Fruit fly (Drosophila melanogaster): Measurements from ENCODE around the gene CG9360.

CG9360 gene

DNA sequence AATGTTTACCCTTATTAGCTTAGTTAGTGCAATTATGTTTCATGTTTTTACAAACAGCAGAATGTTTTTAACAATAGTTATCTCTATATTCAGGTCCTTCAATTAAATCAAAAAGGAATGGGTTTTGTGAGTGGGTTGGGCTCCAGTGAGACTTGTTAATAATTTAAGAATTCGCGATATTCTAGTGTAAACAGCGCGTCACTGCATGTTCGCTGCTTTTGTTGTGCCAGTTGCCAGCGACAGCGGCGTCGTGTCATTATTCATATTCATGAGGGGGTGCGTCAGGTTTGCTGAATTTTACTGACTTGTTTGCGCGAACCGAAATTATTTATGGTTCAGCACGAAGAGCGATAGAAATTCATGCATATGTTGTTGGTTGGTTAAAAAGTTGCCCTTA is 49.1 kb downstream of the CG9360 start, which contains the start of gene Amun (continued):
- TF ChIP-seq eg (GFP tag; IDR thresholded peaks at IDR 0.05) (peak; percentile 41), CG10631 (GFP tag; optimal IDR thresholded peaks at IDR 0.05) (peak; percentile 16), salr (GFP tag; optimal IDR thresholded peaks at IDR 0.05) (peak in 1 of 2 experiments; percentile 63)

DNA sequence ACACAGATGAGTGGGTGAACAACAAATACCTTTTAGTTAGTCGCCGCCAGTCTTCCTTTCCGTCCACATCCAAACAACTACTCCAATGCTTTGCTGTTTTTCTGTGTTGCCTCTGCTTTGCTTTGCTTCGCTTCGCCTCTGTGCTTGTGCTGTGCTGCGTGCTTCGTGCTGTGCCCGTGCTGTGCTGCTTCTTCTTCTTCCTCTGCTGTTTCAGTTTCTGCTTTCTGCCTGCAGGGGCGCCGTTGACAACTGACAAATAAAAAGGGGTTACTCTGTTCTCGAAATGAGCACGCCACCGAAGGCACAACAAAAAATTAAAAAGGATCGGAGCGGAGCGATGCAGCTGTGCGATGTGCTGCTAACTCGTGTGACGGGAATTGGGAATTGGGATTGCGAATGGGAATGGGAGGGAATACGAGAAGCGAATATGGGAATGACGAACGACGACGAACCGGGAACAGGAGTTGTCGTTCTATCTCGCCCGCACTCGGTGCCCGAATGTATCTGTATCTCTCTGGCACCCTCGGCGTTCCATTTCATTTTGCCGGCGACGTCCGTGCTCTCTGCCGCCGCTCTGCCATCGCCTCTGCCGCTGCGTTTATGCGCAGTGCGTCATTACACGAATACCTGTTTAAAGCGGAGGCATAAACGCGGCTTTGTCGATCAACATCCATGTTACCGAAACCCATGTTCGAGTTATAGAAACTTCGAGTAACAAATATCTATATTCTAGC is 49.7 kb downstream of the CG9360 start:
- TF ChIP-seq Blimp-1 (GFP tag; optimal IDR thresholded peaks at IDR 0.05): no peak
- TF ChIP-seq Eip75B (GFP tag; optimal IDR thresholded peaks at IDR 0.05): no peak
- no peak for TF ChIP-seq Lpt (GFP tag; optimal IDR thresholded peaks at IDR 0.05)
- TF ChIP-seq CG8632 (GFP tag; optimal IDR thresholded peaks at IDR 0.05): no peak
- peak; percentile 50 for TF ChIP-seq Hr4 (GFP tag; optimal IDR thresholded peaks at IDR 0.05)
- no peak for TF ChIP-seq dsx (GFP tag; optimal IDR thresholded peaks at IDR 0.05; ENCODE audit: poor library complexity, severe bottlenecking)
- TF ChIP-seq CG15336 (GFP tag; IDR thresholded peaks at IDR 0.05): peak; percentile 67
- peak; percentile 47 for TF ChIP-seq Met (GFP tag; optimal IDR thresholded peaks at IDR 0.05)
- TF ChIP-seq salr (GFP tag; optimal IDR thresholded peaks at IDR 0.05): peak in 1 of 2 experiments; percentile 12
- TF ChIP-seq net (GFP tag; optimal IDR thresholded peaks at IDR 0.05): no peak
- TF ChIP-seq CG4318 (GFP tag; optimal IDR thresholded peaks at IDR 0.05): no peak
- TF ChIP-seq fkh (GFP tag; optimal IDR thresholded peaks at IDR 0.05): no peak
- TF ChIP-seq CG7368 (GFP tag; optimal IDR thresholded peaks at IDR 0.05): no peak
- TF ChIP-seq vri (GFP tag; optimal IDR thresholded peaks at IDR 0.05): no peak
- TF ChIP-seq CG32006 (GFP tag; optimal IDR thresholded peaks at IDR 0.05): peak; percentile 66
- TF ChIP-seq CG31627 (GFP tag; optimal IDR thresholded peaks at IDR 0.05): peak; percentile 9
- no peak for TF ChIP-seq Ets21C (GFP tag; optimal IDR thresholded peaks at IDR 0.05)
- no peak for TF ChIP-seq acj6 (GFP tag; optimal IDR thresholded peaks at IDR 0.05)
- TF ChIP-seq Ets96B (tag; optimal IDR thresholded peaks at IDR 0.05): no peak
- TF ChIP-seq esn (GFP tag; optimal IDR thresholded peaks at IDR 0.05): peak; percentile 49
- TF ChIP-seq Hr39 (GFP tag; optimal IDR thresholded peaks at IDR 0.05): no peak
- peak; percentile 40; the same call in 1 of the 3 replicates for TF ChIP-seq CG8119 (GFP tag; IDR thresholded peaks at IDR 0.05)
- TF ChIP-seq Eip93F (GFP tag; optimal IDR thresholded peaks at IDR 0.05): no peak
- no peak for TF ChIP-seq spab (GFP tag; optimal IDR thresholded peaks at IDR 0.05)
- no peak for TF ChIP-seq CG1621 (tag; optimal IDR thresholded peaks at IDR 0.05)
- no peak for TF ChIP-seq CG3919 (GFP tag; optimal IDR thresholded peaks at IDR 0.05)
- TF ChIP-seq fd59A (GFP tag; optimal IDR thresholded peaks at IDR 0.05): no peak
- TF ChIP-seq Sox102F (GFP tag; optimal IDR thresholded peaks at IDR 0.05): peak; percentile 49
- TF ChIP-seq CG34406 (GFP tag; optimal IDR thresholded peaks at IDR 0.05): peak; percentile 46
- TF ChIP-seq eg (GFP tag; IDR thresholded peaks at IDR 0.05): peak; percentile 73
- no peak for TF ChIP-seq Sox15 (GFP tag; optimal IDR thresholded peaks at IDR 0.05)
- no peak for TF ChIP-seq pdm3 (GFP tag; optimal IDR thresholded peaks at IDR 0.05)
- TF ChIP-seq ss (GFP tag; optimal IDR thresholded peaks at IDR 0.05): peak in 1 of 2 experiments; percentile 42
- no peak for TF ChIP-seq fd85E (GFP tag; optimal IDR thresholded peaks at IDR 0.05)
- TF ChIP-seq dac (GFP tag; optimal IDR thresholded peaks at IDR 0.05): peak; percentile 31
- peak; percentile 29 for TF ChIP-seq achi (GFP tag; optimal IDR thresholded peaks at IDR 0.05)
- TF ChIP-seq CG9139 (GFP tag; optimal IDR thresholded peaks at IDR 0.05): peak; percentile 37
- TF ChIP-seq CG11902 (GFP tag; optimal IDR thresholded peaks at IDR 0.05): no peak
- peak; percentile 80 for TF ChIP-seq Eip78C (GFP tag)
- TF ChIP-seq CG10631 (GFP tag; optimal IDR thresholded peaks at IDR 0.05): no peak
- TF ChIP-seq CG16779 (tag; optimal IDR thresholded peaks at IDR 0.05): peak; percentile 14
- TF ChIP-seq CG6276 (GFP tag; optimal IDR thresholded peaks at IDR 0.05): no peak
- no peak for TF ChIP-seq Hr38 (GFP tag; optimal IDR thresholded peaks at IDR 0.05)
- TF ChIP-seq cyc (GFP tag; optimal IDR thresholded peaks at IDR 0.05): peak; percentile 15
- TF ChIP-seq Gug (GFP tag; IDR thresholded peaks at IDR 0.05): peak; percentile 51
- TF ChIP-seq CG6163 (GFP tag; IDR thresholded peaks at IDR 0.05): peak; percentile 83
- no peak for TF ChIP-seq CG6792 (GFP tag; optimal IDR thresholded peaks at IDR 0.05)
- no peak for TF ChIP-seq CG8319 (GFP tag; optimal IDR thresholded peaks at IDR 0.05)
